Worm (Caenorhabditis elegans): ENCODE data around the gene die-1.

DNA sequence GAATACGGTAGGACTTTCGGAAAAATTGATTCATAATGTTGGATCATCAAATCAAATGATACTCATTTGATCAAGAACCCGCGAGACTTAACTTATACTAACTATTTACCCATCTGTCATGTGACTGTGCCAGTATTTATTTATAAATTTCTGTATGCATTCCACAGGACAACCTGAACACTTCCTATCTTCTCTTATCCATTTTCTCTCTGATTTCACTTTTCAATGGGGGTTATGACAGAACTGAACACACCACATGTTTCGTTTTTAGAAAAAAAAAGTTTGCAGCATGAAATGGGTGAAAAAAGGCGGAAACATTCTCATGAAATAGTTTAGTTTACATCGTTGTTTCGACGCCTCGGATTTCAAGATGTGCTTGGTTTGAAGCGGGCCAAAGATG lies 50.2 kb downstream of the die-1 start:
- no peak for TF ChIP-seq ama-1 (optimal IDR thresholded peaks at IDR 0.05)
- TF ChIP-seq flt-1 (GFP tag; IDR thresholded peaks at IDR 0.05) = no peak
- no peak for TF ChIP-seq hmg-4 (GFP tag; optimal IDR thresholded peaks at IDR 0.05)
- TF ChIP-seq ceh-36 (tag; optimal IDR thresholded peaks at IDR 0.05) = no peak
- no peak for TF ChIP-seq tbx-11 (GFP tag; IDR thresholded peaks at IDR 0.05)
- TF ChIP-seq ceh-13 (GFP tag; optimal IDR thresholded peaks at IDR 0.05) = no peak
- TF ChIP-seq tra-4 (tag; optimal IDR thresholded peaks at IDR 0.05) = no peak
- no peak for TF ChIP-seq hmbx-1 (tag; optimal IDR thresholded peaks at IDR 0.05)
- TF ChIP-seq F13C5.2 (tag; optimal IDR thresholded peaks at IDR 0.05) = no peak
- TF ChIP-seq hnd-1 (tag; optimal IDR thresholded peaks at IDR 0.05) = no peak

All from whole organism, early embryonic.